Worm (Caenorhabditis elegans) whole organism, L4 larva: ENCODE data around the gene fbxc-20.

ENCODE experiments used
- ama-1 ChIP-seq: fragments of 150-350 bp; optimal IDR thresholded peaks from 2 replicates; lab custom pipeline; 2014; ENCODE audit warnings: inconsistent platforms, mixed read lengths
- ceh-32 ChIP-seq: sonication (generic microtip); optimal IDR thresholded peaks from 2 replicates; lab custom pipeline; 2016; ENCODE audit warnings: mild to moderate bottlenecking, missing genetic modification characterization, missing compliant biosample characterization; ENCODE audit not compliant: poor library complexity
- egl-43 ChIP-seq: fragments of 200-800 bp; sonication (Bioruptor generic); IDR thresholded peaks from 2 replicates; pipeline ENCODE4 v1.3.6; 2022; ENCODE audit warnings: missing genetic modification reagents, missing genetic modification characterization, missing compliant biosample characterization
- lin-13 ChIP-seq: fragments of 150-350 bp; optimal IDR thresholded peaks from 2 replicates; lab custom pipeline; 2014; ENCODE audit warnings: missing biosample characterization, missing genetic modification reagents, missing genetic modification characterization
- lin-15B ChIP-seq: fragments of 150-350 bp; sonication (generic microtip); optimal IDR thresholded peaks from 3 replicates; lab custom pipeline; 2014; ENCODE audit warnings: missing biosample characterization, missing genetic modification characterization
- lsy-2 ChIP-seq, 2 experiments: fragments of 150-350 bp in 1 of 2; sonication (generic microtip) in 1 of 2; optimal IDR thresholded peaks; 2 replicates each; lab custom pipeline; 2014 to 2017; ENCODE audit warnings: missing biosample characterization in 2 of 2, missing genetic modification characterization in 2 of 2
- mep-1 ChIP-seq: fragments of 150-350 bp; sonication (generic microtip); optimal IDR thresholded peaks from 3 replicates; lab custom pipeline; 2014; ENCODE audit warnings: missing biosample characterization, missing genetic modification characterization
- nhr-11 ChIP-seq: fragments of 150-350 bp; optimal IDR thresholded peaks from 2 replicates; lab custom pipeline; 2014; ENCODE audit warnings: missing biosample characterization, missing genetic modification characterization
- nhr-237 ChIP-seq: sonication (generic microtip); optimal IDR thresholded peaks from 2 replicates; lab custom pipeline; 2017; ENCODE audit warnings: missing biosample characterization, missing genetic modification characterization
- nhr-25 ChIP-seq: sonication (generic microtip); optimal IDR thresholded peaks from 2 replicates; lab custom pipeline; 2017; ENCODE audit warnings: missing genetic modification characterization, mild to moderate bottlenecking, missing compliant biosample characterization, antibody characterized with exemption, moderate library complexity, borderline replicate concordance; ENCODE audit not compliant: insufficient read depth
- set-16 ChIP-seq: fragments of 200-800 bp; sonication (Bioruptor generic); IDR thresholded peaks from 2 replicates; pipeline ENCODE4 v1.3.6; 2022; ENCODE audit warnings: missing genetic modification reagents, missing genetic modification characterization, missing compliant biosample characterization
- tra-1 ChIP-seq: fragments of 200-800 bp; sonication (Bioruptor generic); IDR thresholded peaks from 2 replicates; pipeline ENCODE4 v1.3.6; 2022; ENCODE audit warnings: missing genetic modification reagents, missing genetic modification characterization, missing compliant biosample characterization

DNA sequence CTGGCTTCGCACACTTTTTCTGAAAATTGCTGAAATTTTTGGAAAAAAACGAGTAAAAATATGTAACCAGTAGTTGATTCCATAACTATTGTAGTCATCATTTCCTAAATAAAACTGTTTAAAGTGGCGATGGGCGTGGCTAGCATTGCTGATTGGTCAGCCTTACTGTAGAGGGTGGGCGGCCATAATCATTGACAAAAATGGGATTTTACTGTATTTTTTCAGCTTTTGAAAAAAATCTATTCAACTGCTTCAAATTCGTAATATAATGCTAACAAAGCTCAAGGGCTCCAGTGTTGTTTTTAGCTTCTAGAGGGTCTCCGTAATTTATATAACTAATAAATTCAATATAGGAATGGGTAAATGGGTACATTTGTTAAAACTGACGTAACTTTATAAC lies 38.8 kb upstream of the fbxc-20 start, which contains the start of gene F16G10.7:
- TF ChIP-seq nhr-25 (tag; lab: Kevin White, UChicago) = no peak
- no peak for TF ChIP-seq ceh-32 (tag; lab: Kevin White, UChicago)
- no peak for TF ChIP-seq nhr-11
- no peak for TF ChIP-seq lsy-2 (tag; optimal IDR thresholded peaks at IDR 0.05; lab: Kevin White, UChicago)
- no peak for TF ChIP-seq tra-1 (GFP tag; lab: Robert Waterston, UW)
- no peak for TF ChIP-seq egl-43 (GFP tag; lab: Robert Waterston, UW)
- TF ChIP-seq lin-13 = no peak
- no peak for TF ChIP-seq mep-1 (tag; lab: Kevin White, UChicago)
- TF ChIP-seq ama-1 = no peak
- TF ChIP-seq set-16 (GFP tag; lab: Robert Waterston, UW) = no peak
- no peak for TF ChIP-seq nhr-237 (tag; lab: Kevin White, UChicago)
- TF ChIP-seq lin-15B (tag; lab: Kevin White, UChicago) = no peak
